Worm (Caenorhabditis elegans) whole organism, L1 larva: Measurements from ENCODE around the gene T12G3.11.
A peak's percentile ranks its signal among the peaks of the same experiment; 100 is the strongest.

Experiments
- C16A3.4 ChIP-seq: fragments of 150-350 bp; optimal IDR thresholded peaks from 2 replicates; lab custom pipeline; 2014; ENCODE audit warnings: missing biosample characterization, missing genetic modification characterization
- aha-1 ChIP-seq: fragments of 150-350 bp; optimal IDR thresholded peaks from 2 replicates; lab custom pipeline; 2014; ENCODE audit warnings: missing biosample characterization, missing genetic modification characterization
- blmp-1 ChIP-seq: fragments of 150-350 bp; optimal IDR thresholded peaks from 2 replicates; lab custom pipeline; 2014; ENCODE audit warnings: missing biosample characterization, missing genetic modification characterization
- ceh-82 ChIP-seq, 3 experiments: fragments of 150-350 bp in 1 of 3; sonication (generic microtip) in 2 of 3; optimal IDR thresholded peaks; 2 replicates each; lab custom pipeline; 2014 to 2017; ENCODE audit warnings: missing biosample characterization in 3 of 3, missing genetic modification characterization in 3 of 3
- dsc-1 ChIP-seq: sonication (generic microtip); optimal IDR thresholded peaks from 2 replicates; lab custom pipeline; 2016; ENCODE audit warnings: mild to moderate bottlenecking, missing genetic modification characterization, missing compliant biosample characterization
- efl-1 ChIP-seq, 4 experiments: fragments of 150-350 bp; optimal IDR thresholded peaks in 3 of 4; peaks in 1 of 4; 1 replicate in 1 of 4; 2 replicates in 3 of 4; lab custom pipeline; 2014; ENCODE audit warnings: missing biosample characterization in 2 of 4, missing genetic modification characterization in 2 of 4, missing genetic modification reagents in 2 of 4
- egl-27 ChIP-seq, 2 experiments: fragments of 150-350 bp in 1 of 2; sonication (generic microtip); optimal IDR thresholded peaks; 3 replicates each; lab custom pipeline; 2017 to 2018; ENCODE audit warnings: missing biosample characterization in 2 of 2, missing genetic modification characterization in 2 of 2, missing genetic modification reagents in 2 of 2
- elt-3 ChIP-seq, 6 experiments: fragments of 150-350 bp in 1 of 6; sonication (generic microtip); optimal IDR thresholded peaks; 2 replicates each; lab custom pipeline; 2017 to 2018; ENCODE audit warnings: missing biosample characterization in 6 of 6, missing genetic modification characterization in 6 of 6, inconsistent platforms in 1 of 6
- ets-5 ChIP-seq: fragments of 200-800 bp; sonication (Bioruptor generic); IDR thresholded peaks from 2 replicates; pipeline ENCODE4 v1.3.6; 2022; ENCODE audit warnings: missing genetic modification characterization, missing compliant biosample characterization
- hlh-17 ChIP-seq: fragments of 200-800 bp; sonication (Bioruptor generic); optimal IDR thresholded peaks from 2 replicates; lab custom pipeline; 2018; ENCODE audit warnings: missing genetic modification characterization, mild to moderate bottlenecking, missing compliant biosample characterization, moderate library complexity, borderline replicate concordance
- isw-1 ChIP-seq: fragments of 200-800 bp; sonication (Bioruptor generic); IDR thresholded peaks from 2 replicates; pipeline ENCODE4 v1.3.6; 2022; ENCODE audit warnings: missing genetic modification characterization, missing compliant biosample characterization
- lin-14 ChIP-seq: fragments of 200-800 bp; sonication (Bioruptor generic); optimal IDR thresholded peaks from 2 replicates; lab custom pipeline; 2018; ENCODE audit warnings: mild to moderate bottlenecking, missing genetic modification characterization, moderate library complexity, missing compliant biosample characterization
- lin-39 ChIP-seq: fragments of 150-350 bp; optimal IDR thresholded peaks from 2 replicates; lab custom pipeline; 2014; ENCODE audit warnings: missing biosample characterization, missing genetic modification reagents, missing genetic modification characterization
- lsy-2 ChIP-seq, 2 experiments: fragments of 150-350 bp; optimal IDR thresholded peaks; 2 replicates each; lab custom pipeline; 2014; ENCODE audit warnings: missing biosample characterization in 2 of 2, missing genetic modification characterization in 2 of 2
- mdl-1 ChIP-seq, 2 experiments: fragments of 150-350 bp; optimal IDR thresholded peaks; 2 replicates each; lab custom pipeline; 2014 to 2017; ENCODE audit warnings: missing biosample characterization in 2 of 2, missing genetic modification characterization in 2 of 2, inconsistent platforms in 1 of 2
- nhr-11 ChIP-seq: fragments of 150-350 bp; optimal IDR thresholded peaks from 2 replicates; lab custom pipeline; 2014; ENCODE audit warnings: missing biosample characterization, missing genetic modification characterization
- nhr-12 ChIP-seq: sonication (generic microtip); optimal IDR thresholded peaks from 2 replicates; lab custom pipeline; 2017; ENCODE audit warnings: missing biosample characterization, missing genetic modification characterization
- nhr-19 ChIP-seq: fragments of 200-800 bp; sonication (Bioruptor generic); conservative IDR thresholded peaks from 2 replicates; pipeline ENCODE4 v1.3.6; 2022; ENCODE audit warnings: missing genetic modification characterization, missing compliant biosample characterization
- nhr-20 ChIP-seq: sonication (generic microtip); optimal IDR thresholded peaks from 2 replicates; lab custom pipeline; 2016; ENCODE audit warnings: mild to moderate bottlenecking, missing genetic modification characterization, missing compliant biosample characterization
- nhr-28 ChIP-seq: fragments of 150-350 bp; optimal IDR thresholded peaks from 2 replicates; lab custom pipeline; 2014; ENCODE audit warnings: missing biosample characterization, missing genetic modification characterization
- nhr-47 ChIP-seq: sonication (generic microtip); optimal IDR thresholded peaks from 2 replicates; lab custom pipeline; 2016; ENCODE audit warnings: mild to moderate bottlenecking, missing genetic modification characterization, moderate library complexity, missing compliant biosample characterization
- nhr-71 ChIP-seq: sonication (generic microtip); optimal IDR thresholded peaks from 2 replicates; lab custom pipeline; 2016; ENCODE audit warnings: mild to moderate bottlenecking, missing genetic modification characterization, moderate library complexity, missing compliant biosample characterization
- nhr-85 ChIP-seq: sonication (generic microtip); peaks from one replicate; lab custom pipeline; 2016; ENCODE audit warnings: missing genetic modification characterization, inconsistent platforms, missing compliant biosample characterization
- pag-3 ChIP-seq: sonication (generic microtip); optimal IDR thresholded peaks from 2 replicates; lab custom pipeline; 2017; ENCODE audit warnings: missing genetic modification characterization, mild to moderate bottlenecking, missing compliant biosample characterization, antibody characterized with exemption, borderline replicate concordance; ENCODE audit not compliant: insufficient read depth
- rnt-1 ChIP-seq: sonication (generic microtip); optimal IDR thresholded peaks from 2 replicates; lab custom pipeline; 2016; ENCODE audit warnings: mild to moderate bottlenecking, missing genetic modification characterization, moderate library complexity, missing compliant biosample characterization
- snu-23 ChIP-seq: sonication (generic microtip); optimal IDR thresholded peaks from 2 replicates; lab custom pipeline; 2016; ENCODE audit warnings: missing genetic modification characterization, missing compliant biosample characterization
- sup-37 ChIP-seq: fragments of 200-800 bp; sonication (Bioruptor generic); optimal IDR thresholded peaks from 2 replicates; lab custom pipeline; 2018; ENCODE audit warnings: mild to moderate bottlenecking, missing genetic modification characterization, missing compliant biosample characterization
- swsn-7 ChIP-seq: sonication (generic microtip); optimal IDR thresholded peaks from 2 replicates; lab custom pipeline; 2016; ENCODE audit warnings: missing genetic modification characterization, missing compliant biosample characterization
- tbx-2 ChIP-seq: sonication (generic microtip); optimal IDR thresholded peaks from 2 replicates; lab custom pipeline; 2016; ENCODE audit warnings: missing genetic modification characterization, missing compliant biosample characterization
- unc-30 ChIP-seq: sonication (generic microtip); optimal IDR thresholded peaks from 2 replicates; lab custom pipeline; 2017; ENCODE audit warnings: missing biosample characterization, missing genetic modification characterization
- unc-62 ChIP-seq: fragments of 150-350 bp; optimal IDR thresholded peaks from 2 replicates; lab custom pipeline; 2014; ENCODE audit warnings: missing biosample characterization, missing genetic modification reagents, missing genetic modification characterization
- unc-86 ChIP-seq: sonication (generic microtip); optimal IDR thresholded peaks from 2 replicates; lab custom pipeline; 2016; ENCODE audit warnings: missing genetic modification characterization, missing compliant biosample characterization
- unc-98 ChIP-seq: fragments of 200-800 bp; sonication (Bioruptor generic); IDR thresholded peaks from 2 replicates; pipeline ENCODE4 v1.3.6; 2022; ENCODE audit warnings: missing genetic modification characterization, missing compliant biosample characterization
- vab-15 ChIP-seq: sonication (generic microtip); optimal IDR thresholded peaks from 2 replicates; lab custom pipeline; 2017; ENCODE audit warnings: missing genotype, mild to moderate bottlenecking, missing genetic modification characterization, missing compliant biosample characterization
- xbp-1 ChIP-seq: sonication (generic microtip); optimal IDR thresholded peaks from 2 replicates; lab custom pipeline; 2016; ENCODE audit warnings: missing genetic modification characterization, missing compliant biosample characterization
- ztf-4 ChIP-seq: fragments of 150-350 bp; optimal IDR thresholded peaks from 2 replicates; lab custom pipeline; 2014; ENCODE audit warnings: missing biosample characterization, missing genetic modification characterization

The T12G3.11 gene

DNA sequence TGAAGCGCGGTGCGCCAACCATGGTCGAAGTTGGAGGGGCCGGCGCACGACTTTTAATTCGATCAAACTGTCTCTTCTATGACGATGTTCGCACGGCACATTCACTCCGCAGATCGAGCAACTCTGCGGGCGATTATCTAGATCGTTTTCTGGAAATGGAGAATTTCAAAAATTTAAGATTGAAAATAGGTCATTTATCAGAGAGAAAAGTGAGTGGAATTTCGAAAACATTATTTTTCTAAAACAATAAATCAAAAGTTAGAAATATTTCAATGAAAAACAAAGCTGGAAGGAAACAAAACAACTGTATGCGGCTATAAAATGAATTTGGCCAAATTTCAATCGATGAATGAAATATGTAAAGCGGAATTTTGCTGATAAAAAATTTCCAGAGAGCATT is 18.7 kb downstream of the T12G3.11 start, which contains the start of the genes ZK617.26 and unc-22:
TSS of gene ZK617.26 (minus strand) at position 101 of the 400 bp plus-strand sequence.
TSS of gene unc-22 (minus strand) at position 149 of the 400 bp plus-strand sequence.
- no peak for TF ChIP-seq elt-3 (tag; optimal IDR thresholded peaks at IDR 0.05; lab: Kevin White, UChicago)
- TF ChIP-seq nhr-47, result no peak
- TF ChIP-seq unc-62 (GFP tag; lab: Kevin White, UChicago), result no peak
- TF ChIP-seq isw-1 (GFP tag; lab: Robert Waterston, UW), result no peak
- TF ChIP-seq nhr-11 (tag; lab: Kevin White, UChicago), result no peak
- no peak for TF ChIP-seq aha-1 (tag; lab: Kevin White, UChicago)
- no peak for TF ChIP-seq blmp-1 (tag; lab: Kevin White, UChicago)
- no peak for TF ChIP-seq ets-5 (GFP tag; lab: Robert Waterston, UW)
- no peak for TF ChIP-seq hlh-17
- TF ChIP-seq C16A3.4 (tag; lab: Kevin White, UChicago), result no peak
- no peak for TF ChIP-seq nhr-12 (tag; lab: Kevin White, UChicago)
- no peak for TF ChIP-seq vab-15 (tag; lab: Kevin White, UChicago)
- TF ChIP-seq unc-86 (tag; lab: Kevin White, UChicago), result no peak

DNA sequence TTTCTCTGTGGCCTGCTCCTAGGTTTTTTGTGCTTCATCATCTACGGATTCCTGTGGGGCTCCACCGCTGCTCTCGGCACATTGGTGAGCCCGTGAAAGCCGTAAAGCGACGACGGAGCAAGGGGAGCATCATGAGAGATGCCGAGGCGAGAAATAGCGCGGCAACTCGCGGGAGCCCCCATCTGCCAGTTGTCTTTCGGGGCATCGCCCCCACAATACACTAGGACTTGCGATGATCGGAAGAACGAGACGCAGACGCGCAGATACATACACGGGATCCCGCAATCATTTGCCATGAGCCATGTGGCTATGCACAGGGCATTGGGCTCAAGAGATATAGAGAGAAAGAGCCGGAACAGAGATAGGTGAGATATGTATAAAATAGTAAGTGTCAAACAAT is 19.2 kb downstream of the T12G3.11 start:
- peak in 1 of 2 experiments; percentile 35 for TF ChIP-seq mdl-1 (tag; optimal IDR thresholded peaks at IDR 0.05; lab: Kevin White, UChicago)
- peak; percentile 97 for TF ChIP-seq pag-3 (tag; lab: Kevin White, UChicago)
- TF ChIP-seq ztf-4 (tag; lab: Kevin White, UChicago), result no peak
- TF ChIP-seq rnt-1 (tag; lab: Kevin White, UChicago), result peak; percentile 83
- peak; percentile 8 for TF ChIP-seq lin-39
- peak; percentile 55 for TF ChIP-seq dsc-1 (tag; lab: Kevin White, UChicago)
- peak; percentile 55 for TF ChIP-seq nhr-19 (GFP tag; lab: Robert Waterston, UW)
- no peak for TF ChIP-seq egl-27 (tag; optimal IDR thresholded peaks at IDR 0.05; lab: Kevin White, UChicago)
- TF ChIP-seq tbx-2 (tag; lab: Kevin White, UChicago), result peak; percentile 38
- TF ChIP-seq unc-98 (GFP tag; lab: Robert Waterston, UW), result peak; percentile 42; the same call in 1 of the 2 replicates
- TF ChIP-seq efl-1 (optimal IDR thresholded peaks at IDR 0.05; lab: Kevin White, UChicago), result peak; percentile 6 to 24
- peak; percentile 14 to 90 for TF ChIP-seq efl-1 (GFP tag; optimal IDR thresholded peaks at IDR 0.05 in 1 of 2; lab: Kevin White, UChicago)
- peak; percentile 36 for TF ChIP-seq sup-37 (GFP tag; lab: Kevin White, UChicago)
- TF ChIP-seq lin-14 (GFP tag; lab: Kevin White, UChicago), result peak; percentile 87
- peak; percentile 41 for TF ChIP-seq snu-23 (GFP tag; lab: Kevin White, UChicago)
- TF ChIP-seq swsn-7 (tag; lab: Kevin White, UChicago), result peak; percentile 22
- TF ChIP-seq ceh-82 (tag; optimal IDR thresholded peaks at IDR 0.05; lab: Kevin White, UChicago), result no peak
- TF ChIP-seq lsy-2 (tag; optimal IDR thresholded peaks at IDR 0.05; lab: Kevin White, UChicago), result peak in 1 of 2 experiments; percentile 43
- peak; percentile 77 for TF ChIP-seq nhr-71 (tag; lab: Kevin White, UChicago)
- TF ChIP-seq nhr-28 (tag; lab: Kevin White, UChicago), result no peak
- TF ChIP-seq nhr-20, result peak; percentile 30
- TF ChIP-seq xbp-1 (tag; lab: Kevin White, UChicago), result peak; percentile 7

DNA sequence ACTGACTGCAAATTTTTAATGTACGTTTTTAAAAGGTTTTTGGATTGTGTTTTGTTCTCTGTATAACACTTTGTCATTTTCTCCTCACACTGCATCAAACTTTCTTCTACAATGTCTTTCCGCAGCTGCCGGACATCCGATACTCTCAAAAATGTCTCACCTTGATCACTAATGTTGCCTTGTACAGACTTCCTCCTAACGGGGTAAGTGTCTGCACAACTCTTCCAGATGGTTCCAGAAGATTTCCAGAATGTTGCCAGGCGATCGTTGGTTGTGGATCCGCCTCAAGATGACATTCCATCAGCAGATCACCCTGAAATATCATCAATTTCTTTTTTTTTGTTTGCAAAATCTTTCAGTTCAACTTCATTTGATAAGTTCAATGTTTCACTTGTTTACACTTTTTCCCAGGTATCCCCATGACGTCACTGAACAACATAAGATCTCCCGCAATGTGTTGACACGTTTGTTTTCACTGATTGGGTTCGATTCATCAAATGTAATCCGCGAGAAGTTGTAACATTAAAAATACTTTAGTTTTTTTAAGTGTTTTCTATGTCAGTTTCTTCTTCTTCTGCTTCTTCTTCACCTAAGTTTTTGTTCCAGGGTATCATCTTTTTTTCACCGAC is 20.4 kb downstream of the T12G3.11 start:
- no peak for TF ChIP-seq xbp-1 (tag; lab: Kevin White, UChicago)
- TF ChIP-seq snu-23 (GFP tag; lab: Kevin White, UChicago), result no peak
- TF ChIP-seq nhr-85 (tag; lab: Kevin White, UChicago), result peak; percentile 19
- TF ChIP-seq blmp-1 (tag; lab: Kevin White, UChicago), result peak; percentile 46
- no peak for TF ChIP-seq ceh-82 (tag; optimal IDR thresholded peaks at IDR 0.05; lab: Kevin White, UChicago)
- TF ChIP-seq lin-14 (GFP tag; lab: Kevin White, UChicago), result peak; percentile 44
- TF ChIP-seq mdl-1 (tag; optimal IDR thresholded peaks at IDR 0.05; lab: Kevin White, UChicago), result peak in 1 of 2 experiments; percentile 13
- TF ChIP-seq efl-1 (optimal IDR thresholded peaks at IDR 0.05; lab: Kevin White, UChicago), result no peak
- TF ChIP-seq efl-1 (GFP tag; optimal IDR thresholded peaks at IDR 0.05 in 1 of 2; lab: Kevin White, UChicago), result peak in 1 of 2 experiments; percentile 41
- no peak for TF ChIP-seq unc-30
- peak; percentile 5 for TF ChIP-seq rnt-1 (tag; lab: Kevin White, UChicago)
- no peak for TF ChIP-seq ets-5 (GFP tag; lab: Robert Waterston, UW)
- TF ChIP-seq nhr-71 (tag; lab: Kevin White, UChicago), result peak; percentile 33
